Fruit fly (Drosophila melanogaster) whole organism, wandering third instar larva: ENCODE results near the gene CG11095.

Experiments
- psq ChIP-seq: fragments of 200-800 bp; sonication (Bioruptor generic); optimal IDR thresholded peaks from 3 replicates; lab custom pipeline; 2017; ENCODE audit warnings: missing biosample characterization, mild to moderate bottlenecking, missing genetic modification characterization, moderate library complexity
- sage ChIP-seq: fragments of 200-800 bp; sonication (Bioruptor generic); optimal IDR thresholded peaks from 2 replicates; lab custom pipeline; 2016; ENCODE audit warnings: missing biosample characterization, mild to moderate bottlenecking, missing genetic modification characterization

dm6 chrX:13778568-13778967 lies 32.9 kb upstream of the CG11095 start:
- TF ChIP-seq sage: no peak
- TF ChIP-seq psq (GFP tag; lab: Kevin White, UChicago): no peak
